Worm (Caenorhabditis elegans) whole organism, young adult: Measurements from ENCODE around the gene unc-62.
"Not testable (repeated sequence)": the region's sequence is repeated elsewhere in the genome, so short reads cannot be mapped to it uniquely, and the experiment has no call there.

Experiments
- D2030.7 ChIP-seq: fragments of 200-800 bp; sonication (Bioruptor generic); IDR thresholded peaks from 2 replicates; pipeline ENCODE4 v1.3.6; 2022; ENCODE audit warnings: missing genetic modification reagents, missing genetic modification characterization, missing compliant biosample characterization
- F22D6.2 ChIP-seq: sonication (generic microtip); optimal IDR thresholded peaks from 2 replicates; lab custom pipeline; 2016; ENCODE audit warnings: mild to moderate bottlenecking, missing genetic modification characterization, missing compliant biosample characterization
- F33H1.4 ChIP-seq: fragments of 200-800 bp; sonication (Bioruptor generic); IDR thresholded peaks from 2 replicates; pipeline ENCODE4 v1.3.6; 2022; ENCODE audit warnings: missing genetic modification reagents, missing genetic modification characterization, missing compliant biosample characterization
- F57A8.1 ChIP-seq: fragments of 200-800 bp; sonication (Bioruptor generic); optimal IDR thresholded peaks from 2 replicates; lab custom pipeline; 2018; ENCODE audit warnings: mild to moderate bottlenecking, missing genetic modification characterization, moderate library complexity, missing compliant biosample characterization
- akir-1 ChIP-seq: fragments of 200-800 bp; sonication (Bioruptor generic); optimal IDR thresholded peaks from 2 replicates; lab custom pipeline; 2018; ENCODE audit warnings: mild to moderate bottlenecking, missing genetic modification characterization, moderate library complexity, missing compliant biosample characterization
- attf-3 ChIP-seq: fragments of 200-800 bp; sonication (Bioruptor generic); conservative IDR thresholded peaks from 2 replicates; pipeline ENCODE4 v1.3.6; 2022; ENCODE audit warnings: missing genetic modification reagents, missing genetic modification characterization, missing compliant biosample characterization
- ceh-100 ChIP-seq: fragments of 200-800 bp; sonication (Bioruptor generic); IDR thresholded peaks from 2 replicates; pipeline ENCODE4 v1.3.6; 2022; ENCODE audit warnings: missing genetic modification reagents, missing genetic modification characterization, missing compliant biosample characterization
- ceh-40 ChIP-seq: fragments of 200-800 bp; sonication (Bioruptor generic); IDR thresholded peaks from 2 replicates; pipeline ENCODE4 v1.3.6; 2022; ENCODE audit warnings: missing genetic modification characterization, missing compliant biosample characterization
- egrh-3 ChIP-seq: fragments of 200-800 bp; sonication (Bioruptor generic); IDR thresholded peaks from 2 replicates; pipeline ENCODE4 v1.3.6; 2022; ENCODE audit warnings: missing genetic modification reagents, missing genetic modification characterization, missing compliant biosample characterization
- hlh-26 ChIP-seq: fragments of 200-800 bp; sonication (Bioruptor generic); conservative IDR thresholded peaks from 2 replicates; pipeline ENCODE4 v1.3.6; 2022; ENCODE audit warnings: missing genetic modification reagents, missing genetic modification characterization, missing compliant biosample characterization
- lin-54 ChIP-seq: fragments of 200-800 bp; sonication (Bioruptor generic); optimal IDR thresholded peaks from 2 replicates; lab custom pipeline; 2018; ENCODE audit warnings: mild to moderate bottlenecking, missing genetic modification characterization, missing compliant biosample characterization
- lsl-1 ChIP-seq: fragments of 200-800 bp; sonication (Bioruptor generic); optimal IDR thresholded peaks from 2 replicates; lab custom pipeline; 2018; ENCODE audit warnings: mild to moderate bottlenecking, missing genetic modification characterization, moderate library complexity, missing compliant biosample characterization
- madf-6 ChIP-seq: fragments of 200-800 bp; sonication (Bioruptor generic); IDR thresholded peaks from 2 replicates; pipeline ENCODE4 v1.3.6; 2022; ENCODE audit warnings: missing genetic modification reagents, missing genetic modification characterization, missing compliant biosample characterization
- madf-8 ChIP-seq: fragments of 200-800 bp; sonication (Bioruptor generic); conservative IDR thresholded peaks from 2 replicates; pipeline ENCODE4 v1.3.6; 2022; ENCODE audit warnings: missing genetic modification reagents, missing genetic modification characterization, missing compliant biosample characterization
- tbx-9 ChIP-seq: sonication (generic microtip); optimal IDR thresholded peaks from 2 replicates; lab custom pipeline; 2016; ENCODE audit warnings: borderline replicate concordance, missing genetic modification characterization, inconsistent platforms, missing compliant biosample characterization
- tlf-1 ChIP-seq: fragments of 200-800 bp; sonication (Bioruptor generic); optimal IDR thresholded peaks from 2 replicates; lab custom pipeline; 2018; ENCODE audit warnings: mild to moderate bottlenecking, missing genetic modification characterization, missing compliant biosample characterization
- xnd-1 ChIP-seq: sonication (generic microtip); optimal IDR thresholded peaks from 2 replicates; lab custom pipeline; 2016; ENCODE audit warnings: missing genotype, missing genetic modification reagents, missing genetic modification characterization, missing compliant biosample characterization
- zfh-2 ChIP-seq: fragments of 200-800 bp; sonication (Bioruptor generic); conservative IDR thresholded peaks from 2 replicates; pipeline ENCODE4 v1.3.6; 2022; ENCODE audit warnings: missing genetic modification reagents, missing genetic modification characterization, missing compliant biosample characterization
- ztf-18 ChIP-seq: sonication (generic microtip); optimal IDR thresholded peaks from 2 replicates; lab custom pipeline; 2016; ENCODE audit warnings: missing genotype, mild to moderate bottlenecking, missing genetic modification characterization, missing compliant biosample characterization
- ztf-3 ChIP-seq: fragments of 200-800 bp; sonication (Bioruptor generic); optimal IDR thresholded peaks from 2 replicates; lab custom pipeline; 2018; ENCODE audit warnings: mild to moderate bottlenecking, missing genetic modification characterization, missing compliant biosample characterization

unc-62 gene

ce11 chrV:4552394-4553096 lies 55.3 kb downstream of the unc-62 start:
- TF ChIP-seq F33H1.4 = peak; percentile 90
- peak; percentile 88 for TF ChIP-seq xnd-1 (tag; lab: Kevin White, UChicago)
- peak; percentile 88 for TF ChIP-seq madf-6 (GFP tag; lab: Robert Waterston, UW)
- TF ChIP-seq madf-8 = peak; percentile 68
- TF ChIP-seq ceh-100 (GFP tag; lab: Robert Waterston, UW) = peak; percentile 78
- 0 out of 2 replicates have a peak, but pooled peaks have one; percentile 24 for TF ChIP-seq egrh-3 (GFP tag; lab: Robert Waterston, UW)
- TF ChIP-seq lsl-1 (GFP tag; lab: Kevin White, UChicago) = peak; percentile 95
- peak; percentile 25; the same call in 1 of the 2 replicates for TF ChIP-seq attf-3
- TF ChIP-seq D2030.7 (GFP tag; lab: Robert Waterston, UW) = peak; percentile 49; the same call in 1 of the 2 replicates

- TF ChIP-seq lin-54 (GFP tag; lab: Kevin White, UChicago); F22D6.2 (tag; lab: Kevin White, UChicago); tlf-1 (GFP tag; lab: Kevin White, UChicago): not testable (repeated sequence)
- TF ChIP-seq, all 124 proteins: peak for 0; not testable (repeated sequence) for 124
These were observed 56.3 kb downstream of the unc-62 start, which contains the start of gene Y61A9LA.12 for ce11 chrV:4553572-4553971. Gene Y61A9LA.12, plus strand, starts transcription at chrV:4553872.

- TF ChIP-seq ztf-3 (GFP tag; lab: Kevin White, UChicago) (no peak), ceh-40 (GFP tag; lab: Robert Waterston, UW) (no peak), tbx-9 (tag; lab: Kevin White, UChicago) (no peak), zfh-2 (no peak), attf-3 (no peak), F57A8.1 (no peak)
These were observed 62.4 kb downstream of the unc-62 start, which contains the start of gene Y61A9LA.7 for ce11 chrV:4559701-4560100. Gene Y61A9LA.7, minus strand, starts transcription at chrV:4559801.

- TF ChIP-seq ztf-18; hlh-26; akir-1 (GFP tag; lab: Kevin White, UChicago): not testable (repeated sequence)
These were observed 63.2 kb downstream of the unc-62 start, which contains the start of gene Y61A9LA.4 for ce11 chrV:4560441-4560840. Gene Y61A9LA.4, plus strand, starts transcription at chrV:4560741.
